Fruit fly (Drosophila melanogaster) whole organism, embryonic: ENCODE results near the gene Rh5.

Experiments used
- Bdp1 ChIP-seq: fragments of 200-800 bp; sonication (Bioruptor generic); optimal IDR thresholded peaks from 3 replicates; lab custom pipeline; 2016; ENCODE audit warnings: missing biosample characterization, missing genetic modification characterization
- Bteb2 ChIP-seq: fragments of 200-800 bp; sonication (Bioruptor generic); optimal IDR thresholded peaks from 2 replicates; lab custom pipeline; 2016; ENCODE audit warnings: missing biosample characterization, missing genetic modification characterization
- CG10654 ChIP-seq: fragments of 200-800 bp; sonication (Bioruptor generic); optimal IDR thresholded peaks from 2 replicates; lab custom pipeline; 2016; ENCODE audit warnings: missing biosample characterization, missing genetic modification characterization
- CG11560 ChIP-seq: fragments of 200-800 bp; sonication (Bioruptor generic); IDR thresholded peaks from 3 replicates; pipeline ENCODE4 v1.3.6; 2022; ENCODE audit warnings: missing biosample characterization, missing genetic modification characterization
- CG12071 ChIP-seq: fragments of 200-800 bp; sonication (Bioruptor generic); optimal IDR thresholded peaks from 3 replicates; lab custom pipeline; 2018; ENCODE audit warnings: missing biosample characterization, mild to moderate bottlenecking, missing genetic modification characterization
- CG13287 ChIP-seq: fragments of 200-800 bp; sonication (Bioruptor generic); IDR thresholded peaks from 2 replicates; pipeline ENCODE4 v1.3.6; 2022; ENCODE audit warnings: missing biosample characterization, missing genetic modification characterization; ENCODE audit not compliant: partially characterized antibody
- CG15073 ChIP-seq: fragments of 200-800 bp; sonication (Bioruptor generic); optimal IDR thresholded peaks from 2 replicates; lab custom pipeline; 2016; ENCODE audit warnings: missing biosample characterization, missing genetic modification characterization
- CG1647 ChIP-seq: fragments of 200-800 bp; sonication (Bioruptor generic); optimal IDR thresholded peaks from 3 replicates; lab custom pipeline; 2016; ENCODE audit warnings: missing biosample characterization, missing genetic modification characterization
- CG2202 ChIP-seq: fragments of 200-800 bp; sonication (Bioruptor generic); optimal IDR thresholded peaks from 2 replicates; lab custom pipeline; 2018; ENCODE audit warnings: missing biosample characterization, mild to moderate bottlenecking, missing genetic modification characterization
- CG42726 ChIP-seq: fragments of 200-800 bp; sonication (Bioruptor generic); IDR thresholded peaks from 2 replicates; pipeline ENCODE4 v1.3.6; 2022; ENCODE audit warnings: missing biosample characterization, missing genetic modification characterization; ENCODE audit not compliant: partially characterized antibody
- CG4328 ChIP-seq: fragments of 200-800 bp; sonication (Bioruptor generic); optimal IDR thresholded peaks from 3 replicates; lab custom pipeline; 2017; ENCODE audit warnings: missing biosample characterization, missing genetic modification reagents, missing genetic modification characterization
- CG6654 ChIP-seq: fragments of 200-800 bp; sonication (Bioruptor generic); optimal IDR thresholded peaks from 2 replicates; lab custom pipeline; 2017; ENCODE audit warnings: missing biosample characterization, mild to moderate bottlenecking, missing genetic modification characterization
- CG7271 ChIP-seq: fragments of 200-800 bp; sonication (Bioruptor generic); optimal IDR thresholded peaks from 2 replicates; lab custom pipeline; 2018; ENCODE audit warnings: missing biosample characterization, mild to moderate bottlenecking, missing genetic modification characterization, moderate library complexity
- CG8388 ChIP-seq: fragments of 200-800 bp; sonication (Bioruptor generic); optimal IDR thresholded peaks from 2 replicates; lab custom pipeline; 2019; ENCODE audit warnings: missing biosample characterization, mild to moderate bottlenecking, missing genetic modification characterization, moderate library complexity
- CG9437 ChIP-seq: fragments of 200-800 bp; sonication (Bioruptor generic); optimal IDR thresholded peaks from 2 replicates; lab custom pipeline; 2018; ENCODE audit warnings: missing biosample characterization, mild to moderate bottlenecking, missing genetic modification characterization
- CHES-1-like ChIP-seq: fragments of 200-800 bp; sonication (Bioruptor generic); optimal IDR thresholded peaks from 2 replicates; lab custom pipeline; 2016; ENCODE audit warnings: missing biosample characterization, missing genetic modification characterization
- H15 ChIP-seq: fragments of 200-800 bp; sonication (Bioruptor generic); IDR thresholded peaks from 3 replicates; pipeline ENCODE4 v1.3.6; 2022; ENCODE audit warnings: missing biosample characterization, missing genetic modification characterization
- Hr3 ChIP-seq: fragments of 200-800 bp; sonication (Bioruptor generic); optimal IDR thresholded peaks from 3 replicates; lab custom pipeline; 2016; ENCODE audit warnings: missing biosample characterization, missing genetic modification characterization
- Lpt ChIP-seq: fragments of >200 bp; optimal IDR thresholded peaks from 2 replicates; lab custom pipeline; 2018; ENCODE audit warnings: missing biosample characterization, missing genetic modification characterization
- Mrtf ChIP-seq: fragments of 200-800 bp; sonication (Bioruptor generic); IDR thresholded peaks from 3 replicates; pipeline ENCODE4 v1.3.6; 2022; ENCODE audit warnings: missing biosample characterization, missing genetic modification characterization
- Nf-YC ChIP-seq: fragments of 200-800 bp; optimal IDR thresholded peaks from 3 replicates; lab custom pipeline; 2019; ENCODE audit warnings: missing biosample characterization, mild to moderate bottlenecking, missing genetic modification characterization, moderate library complexity
- Oli ChIP-seq: fragments of 200-800 bp; sonication (Bioruptor generic); optimal IDR thresholded peaks from 2 replicates; lab custom pipeline; 2018; ENCODE audit warnings: missing biosample characterization, mild to moderate bottlenecking, missing genetic modification characterization, moderate library complexity
- Stat92E ChIP-seq, 3 experiments: fragments of >200 bp in 2 of 3; fragments of 200-800 bp in 1 of 3; sonication (Bioruptor generic) in 1 of 3; optimal IDR thresholded peaks; 2 replicates each; lab custom pipeline; 2017 to 2019; ENCODE audit warnings: missing biosample characterization in 3 of 3, missing genetic modification characterization in 3 of 3, mild to moderate bottlenecking in 1 of 3, moderate library complexity in 1 of 3
- ato ChIP-seq: fragments of 200-800 bp; sonication (Bioruptor generic); IDR thresholded peaks from 2 replicates; pipeline ENCODE4 v1.3.6; 2022; ENCODE audit warnings: missing biosample characterization, missing genetic modification characterization; ENCODE audit not compliant: partially characterized antibody
- chn ChIP-seq: fragments of 200-800 bp; sonication (Bioruptor generic); optimal IDR thresholded peaks from 2 replicates; lab custom pipeline; 2016; ENCODE audit warnings: missing biosample characterization, missing genetic modification characterization
- corto ChIP-seq: fragments of 200-800 bp; sonication (Bioruptor generic); optimal IDR thresholded peaks from 2 replicates; lab custom pipeline; 2016; ENCODE audit warnings: missing biosample characterization, mild to moderate bottlenecking, missing genetic modification characterization, moderate library complexity
- crc ChIP-seq: fragments of 200-800 bp; sonication (Bioruptor generic); optimal IDR thresholded peaks from 2 replicates; lab custom pipeline; 2016; ENCODE audit warnings: missing biosample characterization, missing genetic modification characterization
- crp ChIP-seq, 2 experiments: fragments of 200-800 bp; sonication (Bioruptor generic); optimal IDR thresholded peaks; 2 replicates in 1 of 2; 3 replicates in 1 of 2; lab custom pipeline; 2017; ENCODE audit warnings: missing biosample characterization in 2 of 2, missing genetic modification characterization in 2 of 2, mild to moderate bottlenecking in 1 of 2, moderate library complexity in 1 of 2
- dan ChIP-seq: fragments of 200-800 bp; sonication (Bioruptor generic); IDR thresholded peaks from 2 replicates; pipeline ENCODE4 v1.3.6; 2022; ENCODE audit warnings: missing biosample characterization, missing genetic modification characterization
- dm ChIP-seq: fragments of 200-800 bp; sonication (Bioruptor generic); optimal IDR thresholded peaks from 3 replicates; lab custom pipeline; 2016; ENCODE audit warnings: missing biosample characterization, missing genetic modification characterization
- eve ChIP-seq, 2 experiments: fragments of >200 bp; optimal IDR thresholded peaks; 2 replicates each; lab custom pipeline; 2017; ENCODE audit warnings: missing biosample characterization in 2 of 2, missing genetic modification characterization in 2 of 2
- exex ChIP-seq: fragments of 200-800 bp; sonication (Bioruptor generic); optimal IDR thresholded peaks from 4 replicates; lab custom pipeline; 2018; ENCODE audit warnings: missing biosample characterization, mild to moderate bottlenecking, missing genetic modification characterization, moderate library complexity
- grn ChIP-seq: fragments of 200-800 bp; sonication (Bioruptor generic); optimal IDR thresholded peaks from 3 replicates; lab custom pipeline; 2017; ENCODE audit warnings: missing biosample characterization, missing genetic modification characterization
- ham ChIP-seq: fragments of 200-800 bp; sonication (Bioruptor generic); IDR thresholded peaks from 2 replicates; pipeline ENCODE4 v1.3.6; 2022; ENCODE audit warnings: missing biosample characterization, missing genetic modification characterization
- kni ChIP-seq: fragments of 200-800 bp; sonication (Bioruptor generic); optimal IDR thresholded peaks from 3 replicates; lab custom pipeline; 2017; ENCODE audit warnings: mild to moderate bottlenecking, missing biosample characterization, missing genetic modification reagents, missing genetic modification characterization
- lov ChIP-seq, 2 experiments: fragments of 200-800 bp in 1 of 2; fragments of >200 bp in 1 of 2; sonication (Bioruptor generic) in 1 of 2; IDR thresholded peaks in 1 of 2; optimal IDR thresholded peaks in 1 of 2; 2 replicates in 1 of 2; 3 replicates in 1 of 2; pipeline versions ENCODE4 v1.3.6 to Lab custom; 2017 to 2022; ENCODE audit warnings: missing biosample characterization in 1 of 2, missing genetic modification characterization in 1 of 2
- mam ChIP-seq: fragments of 200-800 bp; sonication (Bioruptor generic); optimal IDR thresholded peaks from 3 replicates; lab custom pipeline; 2016; ENCODE audit warnings: missing biosample characterization, missing genetic modification characterization
- odd ChIP-seq: fragments of 200-800 bp; sonication (Bioruptor generic); optimal IDR thresholded peaks from 2 replicates; lab custom pipeline; 2017; ENCODE audit warnings: missing biosample characterization, mild to moderate bottlenecking, missing genetic modification characterization
- otp ChIP-seq: fragments of 200-800 bp; sonication (Bioruptor generic); IDR thresholded peaks from 3 replicates; pipeline ENCODE4, ENCODE4 v1.3.6; 2022; ENCODE audit warnings: missing biosample characterization, missing genetic modification characterization
- p53 ChIP-seq: fragments of 200-800 bp; sonication (Bioruptor generic); optimal IDR thresholded peaks from 2 replicates; lab custom pipeline; 2016; ENCODE audit warnings: missing biosample characterization, missing genetic modification characterization
- pb ChIP-seq: fragments of 200-800 bp; sonication (Bioruptor generic); optimal IDR thresholded peaks from 3 replicates; lab custom pipeline; 2016; ENCODE audit warnings: missing biosample characterization, missing genetic modification characterization
- pita ChIP-seq: fragments of 200-800 bp; sonication (Bioruptor generic); optimal IDR thresholded peaks from 2 replicates; lab custom pipeline; 2017; ENCODE audit warnings: missing biosample characterization, mild to moderate bottlenecking, missing genetic modification characterization
- pros ChIP-seq: fragments of 200-800 bp; sonication (Bioruptor generic); optimal IDR thresholded peaks from 3 replicates; lab custom pipeline; 2019; ENCODE audit warnings: missing biosample characterization, mild to moderate bottlenecking, missing genetic modification characterization, moderate library complexity
- pzg ChIP-seq: fragments of 200-800 bp; sonication (Bioruptor generic); optimal IDR thresholded peaks from 3 replicates; lab custom pipeline; 2018; ENCODE audit warnings: missing biosample characterization, mild to moderate bottlenecking, missing genetic modification characterization, moderate library complexity
- slp2 ChIP-seq: fragments of 200-800 bp; sonication (Bioruptor generic); optimal IDR thresholded peaks from 2 replicates; lab custom pipeline; 2016; ENCODE audit warnings: missing biosample characterization, missing genetic modification characterization
- so ChIP-seq: fragments of 200-800 bp; sonication (Bioruptor generic); IDR thresholded peaks from 3 replicates; pipeline ENCODE4 v1.3.6; 2022; ENCODE audit warnings: missing biosample characterization, missing genetic modification characterization
- trem ChIP-seq: fragments of 200-800 bp; optimal IDR thresholded peaks from 3 replicates; lab custom pipeline; 2019; ENCODE audit warnings: missing biosample characterization, mild to moderate bottlenecking, missing genetic modification characterization, moderate library complexity
- tup ChIP-seq: fragments of 200-800 bp; sonication (Bioruptor generic); optimal IDR thresholded peaks from 2 replicates; lab custom pipeline; 2016; ENCODE audit warnings: missing biosample characterization, mild to moderate bottlenecking, missing genetic modification characterization, moderate library complexity

Rh5 gene

DNA sequence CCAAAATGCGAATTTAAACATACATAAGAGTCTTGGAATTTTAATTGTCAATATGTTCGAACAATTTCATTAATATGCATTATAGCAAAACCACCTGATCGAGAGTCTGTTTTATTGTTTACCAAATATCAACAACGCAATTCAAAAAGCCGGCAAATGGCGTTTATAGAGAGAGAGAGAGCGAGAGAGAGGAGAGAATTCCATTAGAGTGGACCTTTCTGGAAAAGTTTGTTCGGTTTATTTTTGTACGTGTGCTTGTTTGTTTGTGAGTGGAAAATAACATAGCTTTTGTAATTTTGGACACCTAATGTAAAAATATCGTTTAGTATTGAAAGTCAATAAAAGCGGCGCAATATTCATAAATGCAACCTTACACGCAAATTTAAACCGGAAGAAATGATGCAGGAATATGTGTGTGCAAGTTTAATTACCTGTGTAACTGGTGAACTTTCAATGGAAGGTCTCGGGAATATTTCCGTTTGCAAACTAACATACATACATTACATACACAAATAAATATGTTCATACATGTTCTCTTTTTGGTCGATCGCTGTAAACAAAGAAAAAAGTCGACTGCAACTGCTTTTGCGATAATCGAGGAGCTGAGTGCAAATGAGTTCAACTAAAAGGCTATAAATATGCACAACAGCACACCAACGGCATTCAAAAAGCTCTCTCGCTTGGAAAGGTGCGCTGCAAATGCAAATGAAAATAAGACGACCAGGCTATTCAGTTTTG, 36.8 kb downstream of the Rh5 start, which contains the start of gene CG6785 (continued):
- peak; percentile 7 for TF ChIP-seq pzg (GFP tag; lab: Kevin White, UChicago)
- TF ChIP-seq odd (GFP tag; lab: Kevin White, UChicago), result peak; percentile 95
- TF ChIP-seq ham (GFP tag; lab: Robert Waterston, UW), result no peak
- no peak for TF ChIP-seq eve (GFP tag; optimal IDR thresholded peaks at IDR 0.05; lab: Kevin White, UChicago)
- TF ChIP-seq trem, result peak; percentile 37
- TF ChIP-seq Bteb2 (GFP tag; lab: Kevin White, UChicago), result peak; percentile 81
- TF ChIP-seq dan (GFP tag; lab: Robert Waterston, UW), result no peak
- peak; percentile 37 for TF ChIP-seq Hr3
- peak; percentile 74 for TF ChIP-seq slp2 (GFP tag; lab: Kevin White, UChicago)
- TF ChIP-seq Stat92E (GFP tag; optimal IDR thresholded peaks at IDR 0.05; lab: Kevin White, UChicago), result peak in 1 of 3 experiments; percentile 51
- TF ChIP-seq CG10654 (GFP tag; lab: Kevin White, UChicago), result peak; percentile 72
- peak; percentile 80 for TF ChIP-seq CG4328 (GFP tag; lab: Kevin White, UChicago)
- TF ChIP-seq dm (GFP tag; lab: Kevin White, UChicago), result peak; percentile 55
- peak; percentile 69 for TF ChIP-seq corto
- no peak for TF ChIP-seq lov (optimal IDR thresholded peaks at IDR 0.05; lab: Kevin White, UChicago)
- no peak for TF ChIP-seq lov (GFP tag; IDR thresholded peaks at IDR 0.05; lab: Robert Waterston, UW)
- TF ChIP-seq CG6654, result no peak
- peak; percentile 74 for TF ChIP-seq pb (GFP tag; lab: Kevin White, UChicago)
- TF ChIP-seq CG11560 (tag; lab: Robert Waterston, UW), result no peak
- TF ChIP-seq Nf-YC (tag; lab: Kevin White, UChicago), result peak; percentile 57
- TF ChIP-seq CG12071 (GFP tag; lab: Kevin White, UChicago), result peak; percentile 95
- peak; percentile 83 for TF ChIP-seq crc (GFP tag; lab: Kevin White, UChicago)
- peak; percentile 74; the same call in 2 of the 3 replicates for TF ChIP-seq so (GFP tag; lab: Robert Waterston, UW)
- TF ChIP-seq CG42726 (GFP tag; lab: Robert Waterston, UW), result no peak
- TF ChIP-seq CG9437 (GFP tag; lab: Kevin White, UChicago), result peak; percentile 25
- peak; percentile 65 for TF ChIP-seq Oli (tag; lab: Kevin White, UChicago)
- peak; percentile 18 for TF ChIP-seq CG7271 (tag; lab: Kevin White, UChicago)
- TF ChIP-seq kni (GFP tag; lab: Kevin White, UChicago), result peak; percentile 86
- TF ChIP-seq mam (GFP tag; lab: Kevin White, UChicago), result peak; percentile 37
- TF ChIP-seq Mrtf (GFP tag; lab: Robert Waterston, UW), result no peak
- no peak for TF ChIP-seq pita (GFP tag; lab: Kevin White, UChicago)
- peak; percentile 95 for TF ChIP-seq CHES-1-like (GFP tag; lab: Kevin White, UChicago)
- peak; percentile 75 for TF ChIP-seq CG1647
- no peak for TF ChIP-seq Lpt (GFP tag; lab: Kevin White, UChicago)
- peak; percentile 81 for TF ChIP-seq otp (GFP tag; lab: Robert Waterston, UW)
- TF ChIP-seq exex (tag; lab: Kevin White, UChicago), result peak; percentile 70
- TF ChIP-seq CG2202 (tag; lab: Kevin White, UChicago), result peak; percentile 92
- TF ChIP-seq grn (GFP tag; lab: Kevin White, UChicago), result peak; percentile 77
- peak; percentile 68 for TF ChIP-seq Bdp1 (GFP tag; lab: Kevin White, UChicago)
- TF ChIP-seq chn (GFP tag; lab: Kevin White, UChicago), result peak; percentile 35
- no peak for TF ChIP-seq pros (GFP tag; lab: Kevin White, UChicago)
- peak; percentile 66 for TF ChIP-seq tup (GFP tag; lab: Kevin White, UChicago)
- no peak for TF ChIP-seq H15 (GFP tag; lab: Robert Waterston, UW)
- peak in 1 of 2 experiments; percentile 50 for TF ChIP-seq crp (GFP tag; optimal IDR thresholded peaks at IDR 0.05; lab: Kevin White, UChicago)
- peak; percentile 72 for TF ChIP-seq CG8388
- TF ChIP-seq p53 (GFP tag; lab: Kevin White, UChicago), result peak; percentile 85
- TF ChIP-seq CG15073 (GFP tag; lab: Kevin White, UChicago), result peak; percentile 9
- TF ChIP-seq CG13287 (GFP tag; lab: Robert Waterston, UW), result peak; percentile 15; the same call in 1 of the 2 replicates
- no peak for TF ChIP-seq ato (GFP tag; lab: Robert Waterston, UW)
